Fruit fly (Drosophila melanogaster): Measurements from ENCODE around the gene CG4497.

The CG4497 gene

DNA sequence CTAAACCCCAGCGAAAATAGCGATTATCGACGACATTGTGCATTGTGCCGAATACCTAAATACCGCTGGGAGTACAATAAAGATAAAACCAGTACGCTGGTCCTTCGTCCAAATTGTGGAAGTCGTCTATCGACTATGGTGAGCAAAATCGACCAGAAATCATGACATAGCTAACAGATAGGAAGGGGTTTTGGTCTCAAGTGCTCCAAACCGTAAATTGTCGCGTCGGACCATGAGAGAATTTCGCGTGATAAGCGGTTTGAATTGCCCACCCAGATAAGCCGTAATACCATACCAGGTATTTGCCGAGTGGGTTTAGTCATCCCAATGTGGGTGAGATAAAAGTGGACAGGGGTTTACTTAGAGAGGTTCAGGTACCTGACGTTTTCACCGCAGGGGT, 23.5 kb upstream of the CG4497 start:
- TF ChIP-seq CG14655 (GFP tag; optimal IDR thresholded peaks at IDR 0.05) (no peak), EcR (GFP tag; optimal IDR thresholded peaks at IDR 0.05) (no peak), Ets98B (GFP tag; IDR thresholded peaks at IDR 0.05) (no peak), CG8159 (tag; optimal IDR thresholded peaks at IDR 0.05) (no peak), Snoo (tag; optimal IDR thresholded peaks at IDR 0.05) (no peak), Pif1A (GFP tag; optimal IDR thresholded peaks at IDR 0.05) (no peak), CG4496 (GFP tag; IDR thresholded peaks at IDR 0.05) (no peak; the same call in 2 of the 3 replicates)

DNA sequence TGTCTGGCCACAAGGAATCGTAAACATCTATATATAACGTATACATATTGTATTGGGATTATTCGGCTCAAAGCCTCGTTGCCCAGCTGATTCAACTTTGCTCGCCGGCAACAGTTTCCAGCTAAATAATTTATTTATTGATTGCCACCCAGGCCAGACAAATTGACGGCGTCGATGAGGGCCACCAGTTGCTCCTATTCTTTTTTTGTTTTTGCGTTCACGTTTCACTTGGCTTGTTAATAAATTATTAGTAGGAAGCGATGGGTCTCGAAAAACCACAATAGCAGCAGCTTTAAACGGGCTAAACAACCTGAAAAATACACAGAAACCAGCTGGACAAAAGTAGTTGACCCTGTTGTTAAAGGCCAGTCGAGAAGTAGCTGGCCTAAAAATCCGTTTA, 22.7 kb upstream of the CG4497 start:
- TF ChIP-seq rn (GFP tag; IDR thresholded peaks at IDR 0.05) = no peak
- TF ChIP-seq EcR (GFP tag; optimal IDR thresholded peaks at IDR 0.05) = peak; percentile 6
- 0 out of 3 replicates have a peak, but pooled peaks have one; percentile 34 for TF ChIP-seq CG4496 (GFP tag; IDR thresholded peaks at IDR 0.05)

DNA sequence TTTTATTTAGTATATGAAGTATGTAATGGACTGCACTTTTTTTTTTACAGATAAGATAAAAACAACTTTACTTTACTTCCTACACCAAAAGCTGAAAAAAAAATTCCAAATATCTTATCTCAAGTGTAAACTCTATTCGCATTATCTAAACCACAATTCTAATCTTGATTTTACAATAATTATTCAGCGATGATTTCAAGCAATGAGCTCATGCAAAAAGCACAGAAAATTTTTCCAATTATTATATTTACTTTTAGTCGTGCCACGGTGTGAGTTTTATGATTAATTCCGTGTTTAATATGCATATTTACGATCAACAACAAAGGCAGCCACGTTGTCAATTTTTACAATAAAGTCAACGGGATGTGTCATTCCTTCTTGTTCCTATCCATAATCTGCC, 21.9 kb upstream of the CG4497 start:
- TF ChIP-seq Pif1A (GFP tag; optimal IDR thresholded peaks at IDR 0.05) = no peak
- no peak for TF ChIP-seq CG9948 (tag; optimal IDR thresholded peaks at IDR 0.05)
- TF ChIP-seq CG13204 (GFP tag; optimal IDR thresholded peaks at IDR 0.05) = no peak
- no peak for TF ChIP-seq Pif1B (GFP tag; optimal IDR thresholded peaks at IDR 0.05)
- no peak for TF ChIP-seq CG8301 (tag; optimal IDR thresholded peaks at IDR 0.05)
- TF ChIP-seq CG17806 (tag; optimal IDR thresholded peaks at IDR 0.05) = no peak
- TF ChIP-seq CG12605 (GFP tag; IDR thresholded peaks at IDR 0.05) = no peak
- no peak for TF ChIP-seq CG15710 (tag; optimal IDR thresholded peaks at IDR 0.05)
- no peak for TF ChIP-seq rn (GFP tag; IDR thresholded peaks at IDR 0.05)
- no peak for TF ChIP-seq CG10348 (GFP tag; IDR thresholded peaks at IDR 0.05)
- TF ChIP-seq fd96Ca (GFP tag; IDR thresholded peaks at IDR 0.05) = no peak
- no peak for TF ChIP-seq CG8159 (tag; optimal IDR thresholded peaks at IDR 0.05)
- TF ChIP-seq EcR (GFP tag; optimal IDR thresholded peaks at IDR 0.05) = no peak
- no peak for TF ChIP-seq D1 (tag; optimal IDR thresholded peaks at IDR 0.05)
- no peak for TF ChIP-seq CG14655 (GFP tag; optimal IDR thresholded peaks at IDR 0.05)

DNA sequence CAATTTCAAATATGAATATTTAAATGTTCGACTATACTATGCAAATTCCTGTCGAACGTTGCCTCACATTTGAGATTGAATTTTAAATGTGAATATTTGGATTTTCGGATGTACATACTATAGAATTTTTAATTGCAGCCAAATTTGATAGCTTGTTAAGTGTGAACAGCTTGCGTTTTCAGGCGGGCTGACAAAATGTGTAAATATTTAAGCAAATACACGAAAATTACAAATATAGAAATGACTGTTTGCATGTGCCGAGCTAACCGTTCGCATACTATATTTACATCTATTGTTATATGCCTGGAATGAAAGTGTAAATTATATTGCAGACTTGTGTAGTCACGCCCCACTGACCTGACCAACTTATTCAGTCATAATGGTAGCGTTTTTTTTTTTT, 21.3 kb upstream of the CG4497 start:
- TF ChIP-seq CG14655 (GFP tag; optimal IDR thresholded peaks at IDR 0.05) (no peak), EcR (GFP tag; optimal IDR thresholded peaks at IDR 0.05) (no peak), CG15710 (tag; optimal IDR thresholded peaks at IDR 0.05) (no peak), Snoo (tag; optimal IDR thresholded peaks at IDR 0.05) (no peak), gl (tag; optimal IDR thresholded peaks at IDR 0.05) (no peak), Pif1B (GFP tag; optimal IDR thresholded peaks at IDR 0.05) (no peak), CG17806 (tag; optimal IDR thresholded peaks at IDR 0.05) (no peak), CG12605 (GFP tag; IDR thresholded peaks at IDR 0.05) (no peak), CG34367 (tag; optimal IDR thresholded peaks at IDR 0.05) (no peak), rn (GFP tag; IDR thresholded peaks at IDR 0.05) (no peak), CG8301 (tag; optimal IDR thresholded peaks at IDR 0.05) (no peak), CG32121 (GFP tag; IDR thresholded peaks at IDR 0.05) (no peak), Ets98B (GFP tag; IDR thresholded peaks at IDR 0.05) (no peak)

DNA sequence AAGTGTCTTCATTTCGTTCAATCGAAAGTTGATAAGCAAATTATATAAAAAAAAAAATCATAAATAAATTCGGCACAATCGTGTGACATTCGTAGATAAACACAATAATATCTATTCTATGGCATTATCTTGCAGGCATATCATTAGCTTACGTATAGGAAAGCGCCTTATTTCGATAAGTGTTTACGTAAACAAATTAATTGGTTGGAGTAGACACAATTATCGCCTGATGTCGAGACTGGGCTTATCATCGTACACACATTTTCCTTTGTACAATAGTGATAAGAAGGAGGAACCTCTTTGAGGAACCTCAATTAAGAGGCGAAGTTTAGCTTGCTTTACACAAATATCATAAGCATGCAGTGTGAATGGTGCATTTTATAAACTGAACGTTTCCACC, 20.5 kb upstream of the CG4497 start:
- TF ChIP-seq CG17806 (tag; optimal IDR thresholded peaks at IDR 0.05) (no peak), fd96Ca (GFP tag; IDR thresholded peaks at IDR 0.05) (no peak), Pif1A (GFP tag; optimal IDR thresholded peaks at IDR 0.05) (no peak), CG13204 (GFP tag; optimal IDR thresholded peaks at IDR 0.05) (no peak), rn (GFP tag; IDR thresholded peaks at IDR 0.05) (no peak), Pif1B (GFP tag; optimal IDR thresholded peaks at IDR 0.05) (no peak), CG14655 (GFP tag; optimal IDR thresholded peaks at IDR 0.05) (no peak), CG15710 (tag; optimal IDR thresholded peaks at IDR 0.05) (no peak), gl (tag; optimal IDR thresholded peaks at IDR 0.05) (no peak), CG10348 (GFP tag; IDR thresholded peaks at IDR 0.05) (no peak), D1 (tag; optimal IDR thresholded peaks at IDR 0.05) (no peak), EcR (GFP tag; optimal IDR thresholded peaks at IDR 0.05) (no peak)

DNA sequence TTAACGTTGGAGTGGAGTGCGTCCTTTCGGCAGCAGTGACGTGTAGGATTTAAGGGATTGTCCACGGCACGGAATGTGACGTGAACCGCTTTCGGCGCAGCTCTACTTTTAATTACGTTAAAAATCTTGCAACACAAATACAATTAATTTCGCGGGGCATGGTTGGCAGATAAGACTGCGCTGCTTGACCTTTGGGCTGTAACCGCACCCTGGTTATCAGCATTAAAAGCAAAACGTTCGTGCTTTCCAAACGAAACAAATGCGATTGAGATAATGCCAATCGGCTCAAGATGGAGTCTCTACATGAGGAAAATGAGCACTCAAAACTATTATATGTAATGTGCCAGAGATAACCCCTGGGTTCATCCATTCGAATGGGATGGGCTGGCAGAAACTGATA, 19.1 kb upstream of the CG4497 start:
- TF ChIP-seq CG4496 (GFP tag; IDR thresholded peaks at IDR 0.05) = 0 out of 3 replicates have a peak, but pooled peaks have one; percentile 51
- no peak for TF ChIP-seq D1 (tag; optimal IDR thresholded peaks at IDR 0.05)
- no peak for TF ChIP-seq CG12605 (GFP tag; IDR thresholded peaks at IDR 0.05)

DNA sequence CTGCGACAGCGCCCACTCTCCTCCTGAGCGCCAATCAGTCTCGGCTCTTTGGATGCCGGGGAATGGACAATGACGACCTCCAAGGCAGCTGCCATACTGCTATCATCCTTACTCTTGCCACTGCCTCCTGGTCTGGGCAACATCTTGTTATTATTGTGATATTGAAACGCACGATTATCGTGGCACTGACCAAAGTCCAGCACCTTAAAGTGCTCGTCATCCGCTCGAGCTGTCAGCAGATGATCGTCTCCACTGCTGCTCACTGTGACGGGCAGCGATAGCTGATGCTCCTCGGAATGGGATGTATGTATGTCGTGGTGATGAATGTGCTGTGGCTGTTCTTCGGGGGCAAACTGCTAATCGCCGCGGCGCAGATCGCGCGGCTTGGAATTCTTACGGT, 13.3 kb upstream of the CG4497 start:
- no peak for TF ChIP-seq CG10348 (GFP tag; IDR thresholded peaks at IDR 0.05)
- TF ChIP-seq rn (GFP tag; IDR thresholded peaks at IDR 0.05) = no peak
- no peak for TF ChIP-seq D1 (tag; optimal IDR thresholded peaks at IDR 0.05)
- TF ChIP-seq CG12605 (GFP tag; IDR thresholded peaks at IDR 0.05) = no peak
- no peak for TF ChIP-seq CG8159 (tag; optimal IDR thresholded peaks at IDR 0.05)
- TF ChIP-seq Pif1B (GFP tag; optimal IDR thresholded peaks at IDR 0.05) = no peak
- TF ChIP-seq Snoo (tag; optimal IDR thresholded peaks at IDR 0.05) = no peak
- TF ChIP-seq CG14655 (GFP tag; optimal IDR thresholded peaks at IDR 0.05) = no peak
- TF ChIP-seq CG17806 (tag; optimal IDR thresholded peaks at IDR 0.05) = peak; percentile 11
- TF ChIP-seq CG8301 (tag; optimal IDR thresholded peaks at IDR 0.05) = no peak
- TF ChIP-seq CG15710 (tag; optimal IDR thresholded peaks at IDR 0.05) = no peak
- TF ChIP-seq Ets98B (GFP tag; IDR thresholded peaks at IDR 0.05) = no peak
- no peak for TF ChIP-seq CG34367 (tag; optimal IDR thresholded peaks at IDR 0.05)
- no peak; the same call in 2 of the 3 replicates for TF ChIP-seq fd96Ca (GFP tag; IDR thresholded peaks at IDR 0.05)
- TF ChIP-seq Pif1A (GFP tag; optimal IDR thresholded peaks at IDR 0.05) = no peak
- TF ChIP-seq gl (tag; optimal IDR thresholded peaks at IDR 0.05) = peak; percentile 69
- TF ChIP-seq EcR (GFP tag; optimal IDR thresholded peaks at IDR 0.05) = peak; percentile 16
- TF ChIP-seq CG9948 (tag; optimal IDR thresholded peaks at IDR 0.05) = no peak
- TF ChIP-seq CG13204 (GFP tag; optimal IDR thresholded peaks at IDR 0.05) = no peak
- TF ChIP-seq CG4496 (GFP tag; IDR thresholded peaks at IDR 0.05) = peak; percentile 51; the same call in 1 of the 3 replicates
- TF ChIP-seq CG32121 (GFP tag; IDR thresholded peaks at IDR 0.05) = 0 out of 2 replicates have a peak, but pooled peaks have one; percentile 19
